Worm (Caenorhabditis elegans) whole organism, midembryonic: Measurements from ENCODE around the gene tceb-3.

ENCODE experiments used
- T22C8.4 ChIP-seq: fragments of 200-800 bp; sonication (Bioruptor generic); IDR thresholded peaks from 2 replicates; pipeline ENCODE4 v1.3.6; 2022; ENCODE audit warnings: missing genetic modification characterization, missing compliant biosample characterization
- flt-1 ChIP-seq: fragments of 200-800 bp; sonication (Bioruptor generic); IDR thresholded peaks from 2 replicates; pipeline ENCODE4 v1.3.6; 2022; ENCODE audit warnings: missing genetic modification characterization, missing compliant biosample characterization
- med-1 ChIP-seq: sonication (generic microtip); optimal IDR thresholded peaks from 2 replicates; lab custom pipeline; 2017; ENCODE audit warnings: missing genetic modification characterization, mild to moderate bottlenecking, missing compliant biosample characterization, antibody characterized with exemption, missing genetic modification reagents; ENCODE audit not compliant: insufficient read depth
- tab-1 ChIP-seq: fragments of 200-800 bp; sonication (Bioruptor generic); IDR thresholded peaks from 2 replicates; pipeline ENCODE4 v1.3.6; 2022; ENCODE audit warnings: missing genetic modification characterization, missing compliant biosample characterization

ce11 chrII:10956793-10957192 lies 9.6 kb upstream of the tceb-3 start, which contains the start of gene R03D7.8:
- TF ChIP-seq med-1 (GFP tag; lab: Kevin White, UChicago) = no peak
- no peak for TF ChIP-seq flt-1 (GFP tag; lab: Robert Waterston, UW)
- TF ChIP-seq tab-1 (GFP tag; lab: Robert Waterston, UW) = no peak
- no peak for TF ChIP-seq T22C8.4 (GFP tag; lab: Robert Waterston, UW)
